Worm (Caenorhabditis elegans) whole organism, L3 larva: ENCODE data around the gene arg-1.

ENCODE experiments used
- ama-1 ChIP-seq: fragments of 150-350 bp; optimal IDR thresholded peaks from 2 replicates; lab custom pipeline; 2018
- ceh-82 ChIP-seq: fragments of 150-350 bp; optimal IDR thresholded peaks from 2 replicates; lab custom pipeline; 2014; ENCODE audit warnings: missing biosample characterization, missing genetic modification characterization
- egl-27 ChIP-seq: sonication (generic microtip); optimal IDR thresholded peaks from 4 replicates; lab custom pipeline; 2017; ENCODE audit warnings: missing biosample characterization, missing genetic modification reagents, missing genetic modification characterization
- elt-3 ChIP-seq, 3 experiments: fragments of 150-350 bp in 1 of 3; sonication (generic microtip) in 2 of 3; optimal IDR thresholded peaks; 2 replicates in 2 of 3; 4 replicates in 1 of 3; lab custom pipeline; 2014 to 2017; ENCODE audit warnings: missing biosample characterization in 3 of 3, missing genetic modification characterization in 3 of 3
- eor-1 ChIP-seq, 2 experiments: fragments of 150-350 bp; optimal IDR thresholded peaks; 2 replicates each; lab custom pipeline; 2014 to 2018; ENCODE audit warnings: missing biosample characterization in 2 of 2, missing genetic modification characterization in 2 of 2
- fkh-10 ChIP-seq: sonication (generic microtip); optimal IDR thresholded peaks from 2 replicates; lab custom pipeline; 2017; ENCODE audit warnings: missing biosample characterization, missing genetic modification reagents, missing genetic modification characterization
- fos-1 ChIP-seq: fragments of 150-350 bp; optimal IDR thresholded peaks from 2 replicates; lab custom pipeline; 2014; ENCODE audit warnings: missing biosample characterization, missing genetic modification characterization
- hmg-11 ChIP-seq: sonication (generic microtip); optimal IDR thresholded peaks from 2 replicates; lab custom pipeline; 2016; ENCODE audit warnings: missing genetic modification characterization, missing compliant biosample characterization
- lin-39 ChIP-seq: fragments of 150-350 bp; optimal IDR thresholded peaks from 2 replicates; lab custom pipeline; 2018; ENCODE audit warnings: missing biosample characterization, missing genetic modification reagents, missing genetic modification characterization
- lsy-12 ChIP-seq: sonication (generic microtip); optimal IDR thresholded peaks from 2 replicates; lab custom pipeline; 2016; ENCODE audit warnings: mild to moderate bottlenecking, missing genetic modification characterization, missing compliant biosample characterization
- mdl-1 ChIP-seq: fragments of 150-350 bp; optimal IDR thresholded peaks from 2 replicates; lab custom pipeline; 2014; ENCODE audit warnings: missing biosample characterization, missing genetic modification characterization
- mml-1 ChIP-seq: fragments of 150-350 bp; sonication (generic microtip); optimal IDR thresholded peaks from 3 replicates; lab custom pipeline; 2014; ENCODE audit warnings: missing biosample characterization, missing genetic modification characterization
- nfya-1 ChIP-seq: sonication (generic microtip); optimal IDR thresholded peaks from 2 replicates; lab custom pipeline; 2017; ENCODE audit warnings: missing genetic modification characterization, mild to moderate bottlenecking, missing compliant biosample characterization, antibody characterized with exemption, moderate library complexity; ENCODE audit not compliant: insufficient read depth
- nhr-12 ChIP-seq: fragments of 150-350 bp; optimal IDR thresholded peaks from 2 replicates; lab custom pipeline; 2014; ENCODE audit warnings: missing biosample characterization, missing genetic modification characterization
- nhr-25 ChIP-seq: sonication (generic microtip); optimal IDR thresholded peaks from 2 replicates; lab custom pipeline; 2017; ENCODE audit warnings: missing biosample characterization, missing genetic modification characterization
- nhr-43 ChIP-seq: sonication (generic microtip); optimal IDR thresholded peaks from 2 replicates; lab custom pipeline; 2016; ENCODE audit warnings: mild to moderate bottlenecking, missing genetic modification characterization, missing compliant biosample characterization; ENCODE audit not compliant: poor library complexity, severe bottlenecking
- pha-4 ChIP-seq: fragments of 150-350 bp; optimal IDR thresholded peaks from 2 replicates; lab custom pipeline; 2014; ENCODE audit warnings: missing biosample characterization, missing genetic modification reagents, missing genetic modification characterization
- pqm-1 ChIP-seq: fragments of 150-350 bp; optimal IDR thresholded peaks from 2 replicates; lab custom pipeline; 2017; ENCODE audit warnings: missing biosample characterization, missing genetic modification characterization, inconsistent platforms
- skn-1 ChIP-seq: fragments of 150-350 bp; optimal IDR thresholded peaks from 2 replicates; lab custom pipeline; 2014; ENCODE audit warnings: missing biosample characterization, missing genetic modification characterization
- tbx-2 ChIP-seq: sonication (generic microtip); optimal IDR thresholded peaks from 2 replicates; lab custom pipeline; 2016; ENCODE audit warnings: mild to moderate bottlenecking, missing genetic modification characterization, missing compliant biosample characterization
- unc-39 ChIP-seq: sonication (generic microtip); optimal IDR thresholded peaks from 4 replicates; lab custom pipeline; 2017; ENCODE audit warnings: missing biosample characterization, missing genetic modification characterization
- ztf-11 ChIP-seq: fragments of 150-350 bp; optimal IDR thresholded peaks from 2 replicates; lab custom pipeline; 2014; ENCODE audit warnings: missing biosample characterization, missing genetic modification characterization
- ztf-4 ChIP-seq: fragments of 150-350 bp; optimal IDR thresholded peaks from 2 replicates; lab custom pipeline; 2014; ENCODE audit warnings: missing biosample characterization, missing genetic modification characterization

arg-1 gene

ce11 chrX:1837703-1838102 lies 51.0 kb downstream of the arg-1 start:
- TF ChIP-seq nfya-1 = no peak
- no peak for TF ChIP-seq ztf-4 (tag; lab: Kevin White, UChicago)
- TF ChIP-seq lsy-12 = peak; percentile 87
- no peak for TF ChIP-seq unc-39 (tag; lab: Kevin White, UChicago)
- no peak for TF ChIP-seq pha-4 (tag; lab: Kevin White, UChicago)
- TF ChIP-seq elt-3 (tag; optimal IDR thresholded peaks at IDR 0.05; lab: Kevin White, UChicago) = no peak
- TF ChIP-seq tbx-2 (tag; lab: Kevin White, UChicago) = peak; percentile 19
- no peak for TF ChIP-seq eor-1 (tag; optimal IDR thresholded peaks at IDR 0.05; lab: Kevin White, UChicago)
- no peak for TF ChIP-seq nhr-12 (tag; lab: Kevin White, UChicago)
- TF ChIP-seq nhr-25 (tag; lab: Kevin White, UChicago) = no peak
- TF ChIP-seq mml-1 (tag; lab: Kevin White, UChicago) = no peak
- TF ChIP-seq fos-1 (tag; lab: Kevin White, UChicago) = no peak
- peak; percentile 67 for TF ChIP-seq hmg-11 (tag; lab: Kevin White, UChicago)
- no peak for TF ChIP-seq ceh-82
- TF ChIP-seq pqm-1 (tag; lab: Kevin White, UChicago) = no peak
- TF ChIP-seq lin-39 (tag; lab: Kevin White, UChicago) = no peak
- TF ChIP-seq fkh-10 (GFP tag; lab: Kevin White, UChicago) = no peak
- TF ChIP-seq ama-1 (lab: Kevin White, UChicago) = no peak
- TF ChIP-seq nhr-43 (tag; lab: Kevin White, UChicago) = no peak
- TF ChIP-seq egl-27 (tag; lab: Kevin White, UChicago) = no peak
- TF ChIP-seq skn-1 (tag; lab: Kevin White, UChicago) = no peak
- TF ChIP-seq ztf-11 (tag; lab: Kevin White, UChicago) = no peak
- TF ChIP-seq mdl-1 (tag; lab: Kevin White, UChicago) = no peak
